Worm (Caenorhabditis elegans) whole organism, mixed stage, embryonic: Measurements from ENCODE around the gene gbb-2.

Source experiments
- M03D4.4 ChIP-seq: sonication (generic microtip); optimal IDR thresholded peaks from 2 replicates; lab custom pipeline; 2017; ENCODE audit warnings: mild to moderate bottlenecking, missing genetic modification characterization, missing compliant biosample characterization
- bed-3 ChIP-seq: fragments of 200-800 bp; sonication (Bioruptor generic); optimal IDR thresholded peaks from 3 replicates; lab custom pipeline; 2018; ENCODE audit warnings: mild to moderate bottlenecking, missing genetic modification characterization, moderate library complexity, missing compliant biosample characterization
- blmp-1 ChIP-seq: fragments of 150-350 bp; optimal IDR thresholded peaks from 2 replicates; lab custom pipeline; 2014; ENCODE audit warnings: missing biosample characterization, missing genetic modification characterization
- ceh-39 ChIP-seq: fragments of 150-350 bp; optimal IDR thresholded peaks from 2 replicates; lab custom pipeline; 2014; ENCODE audit warnings: missing biosample characterization, missing genetic modification characterization
- ceh-43 ChIP-seq: fragments of 200-800 bp; sonication (Bioruptor generic); optimal IDR thresholded peaks from 2 replicates; lab custom pipeline; 2018; ENCODE audit warnings: mild to moderate bottlenecking, missing genetic modification characterization, moderate library complexity, missing compliant biosample characterization
- ceh-83 ChIP-seq: fragments of 200-800 bp; sonication (Bioruptor generic); optimal IDR thresholded peaks from 2 replicates; lab custom pipeline; 2018; ENCODE audit warnings: mild to moderate bottlenecking, missing genetic modification characterization, missing compliant biosample characterization
- ces-1 ChIP-seq: fragments of 150-350 bp; optimal IDR thresholded peaks from 2 replicates; lab custom pipeline; 2014; ENCODE audit warnings: missing biosample characterization, missing genetic modification reagents, missing genetic modification characterization
- cnd-1 ChIP-seq: fragments of 200-800 bp; sonication (Bioruptor generic); optimal IDR thresholded peaks from 2 replicates; lab custom pipeline; 2018; ENCODE audit warnings: mild to moderate bottlenecking, missing genetic modification characterization, missing compliant biosample characterization
- drap-1 ChIP-seq: fragments of 200-800 bp; sonication (Bioruptor generic); optimal IDR thresholded peaks from 3 replicates; lab custom pipeline; 2018; ENCODE audit warnings: mild to moderate bottlenecking, missing genetic modification characterization, missing compliant biosample characterization
- elt-1 ChIP-seq: sonication (generic microtip); optimal IDR thresholded peaks from 2 replicates; lab custom pipeline; 2017; ENCODE audit warnings: missing genetic modification characterization, mild to moderate bottlenecking, missing compliant biosample characterization, antibody characterized with exemption, moderate library complexity, borderline replicate concordance; ENCODE audit not compliant: insufficient read depth
- elt-3 ChIP-seq: fragments of 150-350 bp; optimal IDR thresholded peaks from 2 replicates; lab custom pipeline; 2014; ENCODE audit warnings: missing biosample characterization, missing genetic modification characterization
- flh-1 ChIP-seq: fragments of 200-800 bp; sonication (Bioruptor generic); optimal IDR thresholded peaks from 2 replicates; lab custom pipeline; 2018; ENCODE audit warnings: mild to moderate bottlenecking, missing genetic modification characterization, moderate library complexity, missing compliant biosample characterization
- ham-2 ChIP-seq: fragments of 200-800 bp; sonication (Bioruptor generic); optimal IDR thresholded peaks from 2 replicates; lab custom pipeline; 2018; ENCODE audit warnings: mild to moderate bottlenecking, missing genetic modification characterization, missing compliant biosample characterization
- hlh-1 ChIP-seq: fragments of 150-350 bp; optimal IDR thresholded peaks from 2 replicates; lab custom pipeline; 2014; ENCODE audit warnings: missing biosample characterization, missing genetic modification reagents, missing genetic modification characterization
- lin-13 ChIP-seq: fragments of 150-350 bp; optimal IDR thresholded peaks from 2 replicates; lab custom pipeline; 2014; ENCODE audit warnings: missing biosample characterization, missing genetic modification characterization
- lin-32 ChIP-seq: fragments of 200-800 bp; sonication (Bioruptor generic); optimal IDR thresholded peaks from 2 replicates; lab custom pipeline; 2018; ENCODE audit warnings: mild to moderate bottlenecking, missing genetic modification characterization, missing compliant biosample characterization
- lsy-2 ChIP-seq: fragments of 150-350 bp; optimal IDR thresholded peaks from 2 replicates; lab custom pipeline; 2014; ENCODE audit warnings: missing biosample characterization, missing genetic modification characterization
- mab-5 ChIP-seq: fragments of 150-350 bp; optimal IDR thresholded peaks from 2 replicates; lab custom pipeline; 2014; ENCODE audit warnings: missing biosample characterization, missing genetic modification characterization
- mep-1 ChIP-seq: fragments of 150-350 bp; optimal IDR thresholded peaks from 2 replicates; lab custom pipeline; 2017; ENCODE audit warnings: missing biosample characterization, missing genetic modification reagents, missing genetic modification characterization, inconsistent platforms
- mls-2 ChIP-seq: sonication (generic microtip); optimal IDR thresholded peaks from 2 replicates; lab custom pipeline; 2016; ENCODE audit warnings: mild to moderate bottlenecking, missing genetic modification characterization, moderate library complexity, missing compliant biosample characterization
- nhr-12 ChIP-seq: fragments of 150-350 bp; optimal IDR thresholded peaks from 2 replicates; lab custom pipeline; 2014; ENCODE audit warnings: missing biosample characterization, missing genetic modification characterization
- nhr-2 ChIP-seq: fragments of 150-350 bp; optimal IDR thresholded peaks from 2 replicates; lab custom pipeline; 2014; ENCODE audit warnings: missing biosample characterization, missing genetic modification characterization
- nhr-237 ChIP-seq: fragments of 150-350 bp; optimal IDR thresholded peaks from 2 replicates; lab custom pipeline; 2014; ENCODE audit warnings: missing biosample characterization, missing genetic modification characterization
- nhr-28 ChIP-seq: fragments of 150-350 bp; optimal IDR thresholded peaks from 2 replicates; lab custom pipeline; 2014; ENCODE audit warnings: missing biosample characterization, missing genetic modification characterization
- nhr-76 ChIP-seq: sonication (generic microtip); optimal IDR thresholded peaks from 2 replicates; lab custom pipeline; 2017; ENCODE audit warnings: missing biosample characterization, missing genetic modification characterization
- pha-4 ChIP-seq: fragments of 150-350 bp; optimal IDR thresholded peaks from 2 replicates; lab custom pipeline; 2018; ENCODE audit warnings: missing biosample characterization, missing genetic modification reagents, missing genetic modification characterization
- sem-2 ChIP-seq: fragments of 200-800 bp; sonication (Bioruptor generic); optimal IDR thresholded peaks from 2 replicates; lab custom pipeline; 2018; ENCODE audit warnings: mild to moderate bottlenecking, missing genetic modification characterization, missing compliant biosample characterization
- snpc-4 ChIP-seq: fragments of 150-350 bp; optimal IDR thresholded peaks from 2 replicates; lab custom pipeline; 2014; ENCODE audit warnings: missing biosample characterization, missing genetic modification characterization
- sptf-1 ChIP-seq: sonication (generic microtip); optimal IDR thresholded peaks from 2 replicates; lab custom pipeline; 2017; ENCODE audit warnings: mild to moderate bottlenecking, missing genetic modification characterization, moderate library complexity, missing compliant biosample characterization
- tbx-8 ChIP-seq: fragments of 200-800 bp; sonication (Bioruptor generic); optimal IDR thresholded peaks from 2 replicates; lab custom pipeline; 2018; ENCODE audit warnings: mild to moderate bottlenecking, missing genetic modification characterization, moderate library complexity, missing compliant biosample characterization
- unc-120 ChIP-seq: sonication (generic microtip); optimal IDR thresholded peaks from 2 replicates; lab custom pipeline; 2017; ENCODE audit warnings: missing genetic modification characterization, missing compliant biosample characterization; ENCODE audit not compliant: poor library complexity, severe bottlenecking
- unc-39 ChIP-seq: fragments of 150-350 bp; optimal IDR thresholded peaks from 2 replicates; lab custom pipeline; 2014; ENCODE audit warnings: missing biosample characterization, missing genetic modification characterization
- unc-62 ChIP-seq: fragments of 150-350 bp; optimal IDR thresholded peaks from 2 replicates; lab custom pipeline; 2014; ENCODE audit warnings: missing biosample characterization, missing genetic modification reagents, missing genetic modification characterization
- zip-8 ChIP-seq: fragments of 150-350 bp; optimal IDR thresholded peaks from 2 replicates; lab custom pipeline; 2014; ENCODE audit warnings: missing biosample characterization, missing genetic modification characterization
- ztf-11 ChIP-seq: fragments of 150-350 bp; optimal IDR thresholded peaks from 2 replicates; lab custom pipeline; 2014; ENCODE audit warnings: missing biosample characterization, missing genetic modification characterization

The gbb-2 gene

ce11 chrIV:4518111-4518510 is 11.6 kb upstream of the gbb-2 start:
- TF ChIP-seq nhr-2 (tag; lab: Kevin White, UChicago) (no peak), snpc-4 (tag; lab: Kevin White, UChicago) (no peak), ham-2 (peak; percentile 74), M03D4.4 (tag; lab: Kevin White, UChicago) (no peak), lsy-2 (tag; lab: Kevin White, UChicago) (no peak), pha-4 (tag; lab: Kevin White, UChicago) (no peak), lin-13 (no peak), mab-5 (tag; lab: Kevin White, UChicago) (no peak), ceh-43 (no peak), sptf-1 (tag; lab: Kevin White, UChicago) (no peak), ztf-11 (tag; lab: Kevin White, UChicago) (no peak), nhr-28 (no peak), sem-2 (no peak), ceh-39 (tag; lab: Kevin White, UChicago) (no peak), drap-1 (GFP tag; lab: Kevin White, UChicago) (no peak), mep-1 (no peak), nhr-12 (tag; lab: Kevin White, UChicago) (no peak), bed-3 (GFP tag; lab: Kevin White, UChicago) (no peak), elt-3 (tag; lab: Kevin White, UChicago) (peak; percentile 90), mls-2 (tag; lab: Kevin White, UChicago) (no peak), ceh-83 (GFP tag; lab: Kevin White, UChicago) (no peak), lin-32 (GFP tag; lab: Kevin White, UChicago) (no peak), nhr-76 (tag; lab: Kevin White, UChicago) (no peak), unc-39 (no peak), flh-1 (no peak), ces-1 (GFP tag; lab: Kevin White, UChicago) (no peak), cnd-1 (tag; lab: Kevin White, UChicago) (no peak), hlh-1 (tag; lab: Kevin White, UChicago) (no peak), zip-8 (tag; lab: Kevin White, UChicago) (peak; percentile 65), unc-62 (GFP tag; lab: Kevin White, UChicago) (peak; percentile 48), elt-1 (peak; percentile 2), nhr-237 (tag; lab: Kevin White, UChicago) (no peak), unc-120 (tag; lab: Kevin White, UChicago) (no peak), blmp-1 (tag; lab: Kevin White, UChicago) (peak; percentile 82), tbx-8 (GFP tag; lab: Kevin White, UChicago) (no peak)

ce11 chrIV:4517066-4517465 is 10.5 kb upstream of the gbb-2 start, which contains the start of gene ZK180.5:
TSS of gene ZK180.5 (minus strand) at chrIV:4517166.
- no peak for TF ChIP-seq nhr-76 (tag; lab: Kevin White, UChicago)
- no peak for TF ChIP-seq elt-1
- TF ChIP-seq nhr-2 (tag; lab: Kevin White, UChicago): no peak
- TF ChIP-seq unc-39: no peak
- TF ChIP-seq sptf-1 (tag; lab: Kevin White, UChicago): no peak
- TF ChIP-seq ceh-39 (tag; lab: Kevin White, UChicago): no peak
- TF ChIP-seq M03D4.4 (tag; lab: Kevin White, UChicago): no peak

ce11 chrIV:4516478-4516877 is 9.9 kb upstream of the gbb-2 start:
- TF ChIP-seq ham-2 (no peak), ceh-39 (tag; lab: Kevin White, UChicago) (no peak), pha-4 (tag; lab: Kevin White, UChicago) (no peak), elt-3 (tag; lab: Kevin White, UChicago) (no peak), ceh-43 (no peak), mls-2 (tag; lab: Kevin White, UChicago) (no peak), unc-120 (tag; lab: Kevin White, UChicago) (no peak), nhr-237 (tag; lab: Kevin White, UChicago) (no peak), unc-39 (no peak), flh-1 (no peak), lin-32 (GFP tag; lab: Kevin White, UChicago) (no peak), mep-1 (no peak), snpc-4 (tag; lab: Kevin White, UChicago) (no peak), nhr-28 (no peak), nhr-2 (tag; lab: Kevin White, UChicago) (no peak), sem-2 (no peak), lsy-2 (tag; lab: Kevin White, UChicago) (no peak)
